Worm (Caenorhabditis elegans): ENCODE results near the gene twk-21.

- TF ChIP-seq ceh-82 (tag; optimal IDR thresholded peaks at IDR 0.05) (no peak), pha-4 (GFP tag; IDR thresholded peaks at IDR 0.05) (no peak), pha-4 (tag; optimal IDR thresholded peaks at IDR 0.05) (no peak), nhr-237 (tag; optimal IDR thresholded peaks at IDR 0.05) (no peak), lin-15B (tag; optimal IDR thresholded peaks at IDR 0.05) (no peak), lsy-2 (tag; optimal IDR thresholded peaks at IDR 0.05) (no peak), nhr-11 (tag; optimal IDR thresholded peaks at IDR 0.05) (no peak), F44E2.7 (GFP tag; IDR thresholded peaks at IDR 0.05) (no peak), spr-3 (GFP tag; optimal IDR thresholded peaks at IDR 0.05) (no peak), aly-2 (tag; optimal IDR thresholded peaks at IDR 0.05) (no peak), zag-1 (tag; optimal IDR thresholded peaks at IDR 0.05) (no peak), hmg-1.1 (GFP tag; IDR thresholded peaks at IDR 0.05) (no peak), ama-1 (optimal IDR thresholded peaks at IDR 0.05) (no peak), cey-2 (tag; optimal IDR thresholded peaks at IDR 0.05; ENCODE audit: borderline replicate concordance, insufficient read depth) (no peak), F10B5.3 (tag; optimal IDR thresholded peaks at IDR 0.05) (no peak)
These were observed 6.5 kb downstream of the twk-21 start, which contains the start of gene twk-22 for ce11 chrX:16306164-16306563.
